Worm (Caenorhabditis elegans): ENCODE data around the gene grd-7.

The grd-7 gene

DNA sequence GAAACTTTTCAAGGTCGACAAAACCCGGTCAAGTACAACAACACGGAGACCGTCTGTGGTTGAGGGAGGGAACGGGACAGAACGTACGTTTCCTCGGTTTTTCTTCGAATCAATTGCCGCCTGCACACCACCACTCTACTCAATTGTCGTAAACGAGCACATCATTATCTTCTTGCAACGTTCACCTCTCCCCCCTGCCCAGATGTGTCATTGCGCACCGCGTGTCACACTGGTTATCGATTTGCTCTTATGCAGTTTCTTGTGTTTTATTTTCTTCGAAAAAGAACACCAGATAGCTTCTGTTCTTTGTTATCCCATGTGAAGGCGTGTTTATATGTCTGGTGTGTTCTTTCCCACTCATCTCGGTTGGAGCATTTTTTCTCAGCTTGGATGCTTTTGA lies 20.3 kb upstream of the grd-7 start:
- TF ChIP-seq F13C5.2 (tag; optimal IDR thresholded peaks at IDR 0.05) (no peak), scrt-1 (GFP tag; IDR thresholded peaks at IDR 0.05) (no peak), hmbx-1 (tag; optimal IDR thresholded peaks at IDR 0.05) (no peak), ceh-13 (GFP tag; optimal IDR thresholded peaks at IDR 0.05) (no peak), tbx-37 (GFP tag; conservative IDR thresholded peaks at IDR 0.05) (no peak), hmg-4 (GFP tag; optimal IDR thresholded peaks at IDR 0.05) (no peak), aly-1 (tag; optimal IDR thresholded peaks at IDR 0.05) (no peak), flt-1 (GFP tag; IDR thresholded peaks at IDR 0.05) (no peak), hnd-1 (tag; optimal IDR thresholded peaks at IDR 0.05) (no peak), ceh-36 (tag; optimal IDR thresholded peaks at IDR 0.05) (no peak), ama-1 (optimal IDR thresholded peaks at IDR 0.05) (no peak), ets-7 (tag; optimal IDR thresholded peaks at IDR 0.05) (no peak), tra-4 (tag; optimal IDR thresholded peaks at IDR 0.05) (no peak), tbx-11 (GFP tag; IDR thresholded peaks at IDR 0.05) (no peak), sea-1 (GFP tag; conservative IDR thresholded peaks at IDR 0.05) (no peak), pes-1 (GFP tag; IDR thresholded peaks at IDR 0.05) (no peak), B0310.2 (tag; optimal IDR thresholded peaks at IDR 0.05) (no peak)

ce11 chrX:7284724-7285184 lies 15.5 kb upstream of the grd-7 start:
- TF ChIP-seq F13C5.2 (tag; optimal IDR thresholded peaks at IDR 0.05) (no peak), B0310.2 (tag; optimal IDR thresholded peaks at IDR 0.05) (no peak), pes-1 (GFP tag; IDR thresholded peaks at IDR 0.05) (no peak), hmg-4 (GFP tag; optimal IDR thresholded peaks at IDR 0.05) (no peak), ceh-13 (GFP tag; optimal IDR thresholded peaks at IDR 0.05) (no peak), hnd-1 (tag; optimal IDR thresholded peaks at IDR 0.05) (no peak), ceh-36 (tag; optimal IDR thresholded peaks at IDR 0.05) (no peak), ama-1 (optimal IDR thresholded peaks at IDR 0.05) (no peak), aly-1 (tag; optimal IDR thresholded peaks at IDR 0.05) (no peak), flt-1 (GFP tag; IDR thresholded peaks at IDR 0.05) (no peak), scrt-1 (GFP tag; IDR thresholded peaks at IDR 0.05) (no peak), tbx-11 (GFP tag; IDR thresholded peaks at IDR 0.05) (no peak), sea-1 (GFP tag; conservative IDR thresholded peaks at IDR 0.05) (no peak), tbx-37 (GFP tag; conservative IDR thresholded peaks at IDR 0.05) (no peak), hmbx-1 (tag; optimal IDR thresholded peaks at IDR 0.05) (no peak), ets-7 (tag; optimal IDR thresholded peaks at IDR 0.05) (no peak), tra-4 (tag; optimal IDR thresholded peaks at IDR 0.05) (no peak)

- TF ChIP-seq tbx-37 (GFP tag; conservative IDR thresholded peaks at IDR 0.05) = no peak
- TF ChIP-seq hmg-4 (GFP tag; optimal IDR thresholded peaks at IDR 0.05) = no peak
- no peak for TF ChIP-seq pes-1 (GFP tag; IDR thresholded peaks at IDR 0.05)
- no peak for TF ChIP-seq sea-1 (GFP tag; conservative IDR thresholded peaks at IDR 0.05)
- TF ChIP-seq hnd-1 (tag; optimal IDR thresholded peaks at IDR 0.05) = no peak
- no peak for TF ChIP-seq hmbx-1 (tag; optimal IDR thresholded peaks at IDR 0.05)
- no peak for TF ChIP-seq tbx-11 (GFP tag; IDR thresholded peaks at IDR 0.05)
- TF ChIP-seq ama-1 (optimal IDR thresholded peaks at IDR 0.05) = no peak
- TF ChIP-seq ets-7 (tag; optimal IDR thresholded peaks at IDR 0.05) = no peak
- no peak for TF ChIP-seq flt-1 (GFP tag; IDR thresholded peaks at IDR 0.05)
- no peak for TF ChIP-seq B0310.2 (tag; optimal IDR thresholded peaks at IDR 0.05)
- TF ChIP-seq ceh-36 (tag; optimal IDR thresholded peaks at IDR 0.05) = no peak
- no peak for TF ChIP-seq F13C5.2 (tag; optimal IDR thresholded peaks at IDR 0.05)
- no peak for TF ChIP-seq scrt-1 (GFP tag; IDR thresholded peaks at IDR 0.05)
- TF ChIP-seq ceh-13 (GFP tag; optimal IDR thresholded peaks at IDR 0.05) = no peak
- TF ChIP-seq aly-1 (tag; optimal IDR thresholded peaks at IDR 0.05) = no peak
- no peak for TF ChIP-seq tra-4 (tag; optimal IDR thresholded peaks at IDR 0.05)
These were observed 13.9 kb upstream of the grd-7 start for ce11 chrX:7283136-7283535.

ce11 chrX:7281347-7281746 lies 12.1 kb upstream of the grd-7 start:
- TF ChIP-seq tra-4 (tag; optimal IDR thresholded peaks at IDR 0.05) = no peak
- no peak for TF ChIP-seq sea-1 (GFP tag; conservative IDR thresholded peaks at IDR 0.05)
- peak; percentile 17 for TF ChIP-seq hmg-4 (GFP tag; optimal IDR thresholded peaks at IDR 0.05)
- no peak for TF ChIP-seq F13C5.2 (tag; optimal IDR thresholded peaks at IDR 0.05)
- no peak for TF ChIP-seq pes-1 (GFP tag; IDR thresholded peaks at IDR 0.05)
- no peak for TF ChIP-seq aly-1 (tag; optimal IDR thresholded peaks at IDR 0.05)

- no peak for TF ChIP-seq ets-7 (tag; optimal IDR thresholded peaks at IDR 0.05)
- no peak for TF ChIP-seq hnd-1 (tag; optimal IDR thresholded peaks at IDR 0.05)
- no peak for TF ChIP-seq ceh-36 (tag; optimal IDR thresholded peaks at IDR 0.05)
- TF ChIP-seq hmbx-1 (tag; optimal IDR thresholded peaks at IDR 0.05) = no peak
- no peak for TF ChIP-seq B0310.2 (tag; optimal IDR thresholded peaks at IDR 0.05)
- no peak for TF ChIP-seq tbx-11 (GFP tag; IDR thresholded peaks at IDR 0.05)
- no peak for TF ChIP-seq hmg-4 (GFP tag; optimal IDR thresholded peaks at IDR 0.05)
- no peak for TF ChIP-seq ceh-13 (GFP tag; optimal IDR thresholded peaks at IDR 0.05)
- no peak for TF ChIP-seq tra-4 (tag; optimal IDR thresholded peaks at IDR 0.05)
- TF ChIP-seq pes-1 (GFP tag; IDR thresholded peaks at IDR 0.05) = no peak
- TF ChIP-seq tbx-37 (GFP tag; conservative IDR thresholded peaks at IDR 0.05) = no peak
- TF ChIP-seq ama-1 (optimal IDR thresholded peaks at IDR 0.05) = no peak
These were observed 10.6 kb upstream of the grd-7 start, which contains the start of gene unc-10 for ce11 chrX:7279671-7280389. Gene unc-10 (minus strand): TSS chrX:7280322.

- TF ChIP-seq hmbx-1 (tag; optimal IDR thresholded peaks at IDR 0.05) (no peak), pes-1 (GFP tag; IDR thresholded peaks at IDR 0.05) (no peak), tra-4 (tag; optimal IDR thresholded peaks at IDR 0.05) (no peak), tbx-37 (GFP tag; conservative IDR thresholded peaks at IDR 0.05) (no peak), hnd-1 (tag; optimal IDR thresholded peaks at IDR 0.05) (no peak), hmg-4 (GFP tag; optimal IDR thresholded peaks at IDR 0.05) (no peak), ama-1 (optimal IDR thresholded peaks at IDR 0.05) (no peak), ceh-36 (tag; optimal IDR thresholded peaks at IDR 0.05) (no peak), ceh-13 (GFP tag; optimal IDR thresholded peaks at IDR 0.05) (no peak), F13C5.2 (tag; optimal IDR thresholded peaks at IDR 0.05) (no peak), B0310.2 (tag; optimal IDR thresholded peaks at IDR 0.05) (no peak), scrt-1 (GFP tag; IDR thresholded peaks at IDR 0.05) (no peak), flt-1 (GFP tag; IDR thresholded peaks at IDR 0.05) (no peak), ets-7 (tag; optimal IDR thresholded peaks at IDR 0.05) (no peak), sea-1 (GFP tag; conservative IDR thresholded peaks at IDR 0.05) (no peak), tbx-11 (GFP tag; IDR thresholded peaks at IDR 0.05) (no peak), aly-1 (tag; optimal IDR thresholded peaks at IDR 0.05) (no peak)
These were observed 8.8 kb upstream of the grd-7 start for ce11 chrX:7278095-7278494.

Measured in whole organism, early embryonic.